Fruit fly (Drosophila melanogaster): ENCODE results near the gene CG9386.

The CG9386 gene

dm6 chr3R:9559413-9560014, 4.3 kb upstream of the CG9386 start, which contains the start of the genes AP-1mu and MBD-like (continued):
- peak; percentile 35 for TF ChIP-seq CG8359 (GFP tag; optimal IDR thresholded peaks at IDR 0.05; ENCODE audit: borderline replicate concordance)
- peak; percentile 73 for TF ChIP-seq CG1602 (GFP tag; optimal IDR thresholded peaks at IDR 0.05)
- TF ChIP-seq p53 (GFP tag; optimal IDR thresholded peaks at IDR 0.05), result peak; percentile 2
- TF ChIP-seq TFAM (GFP tag; optimal IDR thresholded peaks at IDR 0.05), result no peak
- peak; percentile 18 for TF ChIP-seq Nf-YB (GFP tag; optimal IDR thresholded peaks at IDR 0.05)
- TF ChIP-seq CG1603 (tag; optimal IDR thresholded peaks at IDR 0.05), result peak; percentile 59
- TF ChIP-seq CG13296 (GFP tag; optimal IDR thresholded peaks at IDR 0.05), result peak; percentile 31
- TF ChIP-seq Elba2 (GFP tag; optimal IDR thresholded peaks at IDR 0.05), result peak; percentile 99
- peak; percentile 64 for TF ChIP-seq CG10543 (GFP tag; optimal IDR thresholded peaks at IDR 0.05)
- no peak for TF ChIP-seq Poxn (GFP tag; IDR thresholded peaks at IDR 0.05)
- peak; percentile 53 for TF ChIP-seq CG33557 (GFP tag; optimal IDR thresholded peaks at IDR 0.05)
- TF ChIP-seq CG18011 (GFP tag; optimal IDR thresholded peaks at IDR 0.05), result no peak
- TF ChIP-seq Gsc (GFP tag; IDR thresholded peaks at IDR 0.05), result no peak
- TF ChIP-seq CG4360 (GFP tag; IDR thresholded peaks at IDR 0.05), result peak; percentile 99
- TF ChIP-seq BtbVII (GFP tag; optimal IDR thresholded peaks at IDR 0.05), result peak; percentile 40
- TF ChIP-seq CG30431 (GFP tag; optimal IDR thresholded peaks at IDR 0.05), result peak; percentile 31
- peak; percentile 62 for TF ChIP-seq CG7839 (tag; optimal IDR thresholded peaks at IDR 0.05)
- no peak for TF ChIP-seq br (optimal IDR thresholded peaks at IDR 0.05)
- peak; percentile 50 for TF ChIP-seq Dek (tag; optimal IDR thresholded peaks at IDR 0.05)
- TF ChIP-seq CG1233 (GFP tag; optimal IDR thresholded peaks at IDR 0.05), result peak; percentile 51
- TF ChIP-seq ssp (GFP tag; IDR thresholded peaks at IDR 0.05), result peak; percentile 35; the same call in 1 of the 2 replicates
- TF ChIP-seq Mrtf (GFP tag; IDR thresholded peaks at IDR 0.05), result peak; percentile 14; the same call in 1 of the 3 replicates
- peak; percentile 55 for TF ChIP-seq kay (GFP tag; optimal IDR thresholded peaks at IDR 0.05)
- TF ChIP-seq CG9609 (GFP tag; optimal IDR thresholded peaks at IDR 0.05), result peak; percentile 62
- TF ChIP-seq CG7556 (GFP tag; optimal IDR thresholded peaks at IDR 0.05), result peak; percentile 46
- TF ChIP-seq CG12299 (tag; optimal IDR thresholded peaks at IDR 0.05), result peak; percentile 29
- TF ChIP-seq hbn (GFP tag; IDR thresholded peaks at IDR 0.05; ENCODE audit: partially characterized antibody), result peak; percentile 49
- peak; percentile 85 for TF ChIP-seq row (GFP tag; IDR thresholded peaks at IDR 0.05)
- peak; percentile 50 for TF ChIP-seq CG14441 (GFP tag; IDR thresholded peaks at IDR 0.05)
- 0 out of 2 replicates have a peak, but pooled peaks have one; percentile 34 for TF ChIP-seq chm (GFP tag; IDR thresholded peaks at IDR 0.05)
- peak; percentile 47; the same call in 2 of the 3 replicates for TF ChIP-seq B-H1 (GFP tag; IDR thresholded peaks at IDR 0.05)
- TF ChIP-seq CG3838 (GFP tag; optimal IDR thresholded peaks at IDR 0.05), result no peak
- peak; percentile 66 for TF ChIP-seq CG1792 (GFP tag; optimal IDR thresholded peaks at IDR 0.05)
- TF ChIP-seq CG3407 (GFP tag; optimal IDR thresholded peaks at IDR 0.05), result no peak
- TF ChIP-seq CG2129 (GFP tag; IDR thresholded peaks at IDR 0.05; ENCODE audit: partially characterized antibody), result no peak
- TF ChIP-seq maf-S (GFP tag; optimal IDR thresholded peaks at IDR 0.05), result peak; percentile 63
- TF ChIP-seq CG13123 (GFP tag; optimal IDR thresholded peaks at IDR 0.05), result peak; percentile 64
- peak; percentile 9; the same call in 1 of the 3 replicates for TF ChIP-seq Optix (GFP tag; IDR thresholded peaks at IDR 0.05)
- TF ChIP-seq CG8924 (tag; optimal IDR thresholded peaks at IDR 0.05), result peak; percentile 63
- peak; percentile 57 for TF ChIP-seq pum (GFP tag; optimal IDR thresholded peaks at IDR 0.05)
- TF ChIP-seq CG13894 (tag; optimal IDR thresholded peaks at IDR 0.05), result peak; percentile 11
- no peak for TF ChIP-seq lov (optimal IDR thresholded peaks at IDR 0.05)
- no peak for TF ChIP-seq lov (GFP tag; IDR thresholded peaks at IDR 0.05)
- peak; percentile 69 for TF ChIP-seq ems (GFP tag; optimal IDR thresholded peaks at IDR 0.05)
- TF ChIP-seq HLHmδ (GFP tag; optimal IDR thresholded peaks at IDR 0.05), result no peak
- no peak for TF ChIP-seq odd (GFP tag; optimal IDR thresholded peaks at IDR 0.05)
- peak; percentile 34 for TF ChIP-seq CG11398 (GFP tag; optimal IDR thresholded peaks at IDR 0.05)
- peak; percentile 76 for TF ChIP-seq Rfx (GFP tag; IDR thresholded peaks at IDR 0.05)
- TF ChIP-seq trem (tag; optimal IDR thresholded peaks at IDR 0.05), result peak; percentile 80
- peak; percentile 63; the same call in 1 of the 3 replicates for TF ChIP-seq dysf (GFP tag; IDR thresholded peaks at IDR 0.05)
- no peak for TF ChIP-seq CG6175 (GFP tag; IDR thresholded peaks at IDR 0.05)

Data from whole organism, embryonic.